Fruit fly (Drosophila melanogaster) whole organism, pupa: ENCODE measurements around the gene eRF3.

Source experiments
- CG10348 ChIP-seq: fragments of 200-800 bp; sonication (Bioruptor generic); IDR thresholded peaks from 2 replicates; pipeline ENCODE4 v1.3.6; 2022; ENCODE audit warnings: missing biosample characterization, missing genetic modification characterization
- CG12605 ChIP-seq: fragments of 200-800 bp; sonication (Bioruptor generic); IDR thresholded peaks from 2 replicates; pipeline ENCODE4 v1.3.6; 2022; ENCODE audit warnings: missing biosample characterization, missing genetic modification characterization
- CG13204 ChIP-seq: fragments of 200-800 bp; sonication (Bioruptor generic); optimal IDR thresholded peaks from 2 replicates; lab custom pipeline; 2018; ENCODE audit warnings: missing biosample characterization, mild to moderate bottlenecking, missing genetic modification characterization, moderate library complexity
- CG14655 ChIP-seq: fragments of 200-800 bp; sonication (Bioruptor generic); optimal IDR thresholded peaks from 3 replicates; lab custom pipeline; 2017; ENCODE audit warnings: mild to moderate bottlenecking, missing biosample characterization, missing genetic modification reagents, missing genetic modification characterization
- CG15710 ChIP-seq: fragments of 200-800 bp; sonication (Bioruptor generic); optimal IDR thresholded peaks from 2 replicates; lab custom pipeline; 2018; ENCODE audit warnings: missing biosample characterization, mild to moderate bottlenecking, missing genetic modification characterization, moderate library complexity
- CG17806 ChIP-seq: fragments of 200-800 bp; sonication (Bioruptor generic); optimal IDR thresholded peaks from 2 replicates; lab custom pipeline; 2018; ENCODE audit warnings: missing biosample characterization, mild to moderate bottlenecking, missing genetic modification characterization, moderate library complexity
- CG32121 ChIP-seq: fragments of 200-800 bp; sonication (Bioruptor generic); IDR thresholded peaks from 2 replicates; pipeline ENCODE4 v1.3.6; 2022; ENCODE audit warnings: missing biosample characterization, missing genetic modification characterization
- CG34367 ChIP-seq: fragments of 200-800 bp; sonication (Bioruptor generic); optimal IDR thresholded peaks from 2 replicates; lab custom pipeline; 2018; ENCODE audit warnings: missing biosample characterization, mild to moderate bottlenecking, missing genetic modification characterization
- CG4496 ChIP-seq: fragments of 200-800 bp; sonication (Bioruptor generic); IDR thresholded peaks from 3 replicates; pipeline ENCODE4 v1.3.6; 2022; ENCODE audit warnings: missing biosample characterization, missing genetic modification characterization
- CG8159 ChIP-seq: fragments of 200-800 bp; sonication (Bioruptor generic); optimal IDR thresholded peaks from 3 replicates; lab custom pipeline; 2018; ENCODE audit warnings: missing biosample characterization, mild to moderate bottlenecking, missing genetic modification characterization, moderate library complexity
- CG8301 ChIP-seq: fragments of 200-800 bp; sonication (Bioruptor generic); optimal IDR thresholded peaks from 2 replicates; lab custom pipeline; 2018; ENCODE audit warnings: missing biosample characterization, mild to moderate bottlenecking, missing genetic modification characterization
- CG9948 ChIP-seq: fragments of 200-800 bp; sonication (Bioruptor generic); optimal IDR thresholded peaks from 2 replicates; lab custom pipeline; 2018; ENCODE audit warnings: missing biosample characterization, mild to moderate bottlenecking, missing genetic modification characterization, moderate library complexity
- D1 ChIP-seq: fragments of 200-800 bp; sonication (Bioruptor generic); optimal IDR thresholded peaks from 2 replicates; lab custom pipeline; 2018; ENCODE audit warnings: missing biosample characterization, mild to moderate bottlenecking, missing genetic modification characterization, moderate library complexity
- EcR ChIP-seq: fragments of 200-800 bp; sonication (Bioruptor generic); optimal IDR thresholded peaks from 3 replicates; lab custom pipeline; 2019; ENCODE audit warnings: missing biosample characterization, missing genetic modification characterization, mild to moderate bottlenecking, moderate library complexity, missing genetic modification reagents
- Ets98B ChIP-seq: fragments of 200-800 bp; sonication (Bioruptor generic); IDR thresholded peaks from 2 replicates; pipeline ENCODE4 v1.3.6; 2022; ENCODE audit warnings: missing biosample characterization, missing genetic modification characterization
- Pif1A ChIP-seq: fragments of 200-800 bp; sonication (Bioruptor generic); optimal IDR thresholded peaks from 3 replicates; lab custom pipeline; 2016; ENCODE audit warnings: missing biosample characterization, missing genetic modification characterization
- Pif1B ChIP-seq: fragments of 200-800 bp; sonication (Bioruptor generic); optimal IDR thresholded peaks from 3 replicates; lab custom pipeline; 2016; ENCODE audit warnings: missing biosample characterization, missing genetic modification characterization
- Snoo ChIP-seq: fragments of 200-800 bp; sonication (Bioruptor generic); optimal IDR thresholded peaks from 3 replicates; lab custom pipeline; 2017; ENCODE audit warnings: missing biosample characterization, mild to moderate bottlenecking, missing genetic modification characterization, inconsistent platforms
- fd96Ca ChIP-seq: fragments of 200-800 bp; sonication (Bioruptor generic); IDR thresholded peaks from 3 replicates; pipeline ENCODE4 v1.3.6; 2022; ENCODE audit warnings: missing biosample characterization, missing genetic modification characterization
- gl ChIP-seq: fragments of 200-800 bp; sonication (Bioruptor generic); optimal IDR thresholded peaks from 2 replicates; lab custom pipeline; 2018; ENCODE audit warnings: missing biosample characterization, mild to moderate bottlenecking, missing genetic modification characterization
- rn ChIP-seq: fragments of 200-800 bp; sonication (Bioruptor generic); IDR thresholded peaks from 2 replicates; pipeline ENCODE4 v1.3.6; 2022; ENCODE audit warnings: missing biosample characterization, missing genetic modification characterization

The eRF3 gene

dm6 chr2L:12465164-12466011, 31.1 kb downstream of the eRF3 start:
- TF ChIP-seq Pif1B (GFP tag; lab: Kevin White, UChicago): no peak
- TF ChIP-seq CG9948: no peak
- TF ChIP-seq CG17806 (tag; lab: Kevin White, UChicago): no peak

- TF ChIP-seq Ets98B (GFP tag; lab: Robert Waterston, UW): no peak
- TF ChIP-seq CG9948: no peak
- TF ChIP-seq D1 (tag; lab: Kevin White, UChicago): no peak
- TF ChIP-seq CG13204 (GFP tag; lab: Kevin White, UChicago): no peak
- no peak for TF ChIP-seq EcR (GFP tag; lab: Kevin White, UChicago)
- no peak for TF ChIP-seq CG32121
- no peak for TF ChIP-seq CG15710
- no peak for TF ChIP-seq Pif1B (GFP tag; lab: Kevin White, UChicago)
- TF ChIP-seq CG14655 (GFP tag; lab: Kevin White, UChicago): no peak
- TF ChIP-seq CG10348 (GFP tag; lab: Robert Waterston, UW): no peak
- TF ChIP-seq Snoo (tag; lab: Kevin White, UChicago): no peak
- no peak for TF ChIP-seq rn (GFP tag; lab: Robert Waterston, UW)
- TF ChIP-seq Pif1A (GFP tag; lab: Kevin White, UChicago): no peak
Measured at dm6 chr2L:12466506-12467043, 32.3 kb downstream of the eRF3 start.

- TF ChIP-seq CG32121 (peak; percentile 38; the same call in 1 of the 2 replicates), CG17806 (tag; lab: Kevin White, UChicago) (no peak), Ets98B (GFP tag; lab: Robert Waterston, UW) (peak; percentile 24; the same call in 1 of the 2 replicates)
Measured at dm6 chr2L:12467673-12468072, 33.4 kb downstream of the eRF3 start.

dm6 chr2L:12468813-12469212, 34.6 kb downstream of the eRF3 start:
- TF ChIP-seq CG9948 (no peak), EcR (GFP tag; lab: Kevin White, UChicago) (no peak), CG32121 (no peak), CG34367 (tag; lab: Kevin White, UChicago) (no peak), Ets98B (GFP tag; lab: Robert Waterston, UW) (no peak), CG12605 (GFP tag; lab: Robert Waterston, UW) (no peak), Snoo (tag; lab: Kevin White, UChicago) (no peak), CG8159 (tag; lab: Kevin White, UChicago) (no peak), CG10348 (GFP tag; lab: Robert Waterston, UW) (no peak), gl (no peak), CG15710 (no peak), CG17806 (tag; lab: Kevin White, UChicago) (no peak), fd96Ca (no peak)

dm6 chr2L:12469235-12469634, 35.0 kb downstream of the eRF3 start:
- no peak for TF ChIP-seq CG9948
- no peak for TF ChIP-seq fd96Ca
- TF ChIP-seq CG8159 (tag; lab: Kevin White, UChicago): no peak
- TF ChIP-seq Pif1A (GFP tag; lab: Kevin White, UChicago): no peak
- no peak for TF ChIP-seq CG12605 (GFP tag; lab: Robert Waterston, UW)
- TF ChIP-seq CG8301: no peak
- TF ChIP-seq Pif1B (GFP tag; lab: Kevin White, UChicago): no peak
- TF ChIP-seq, all 21 proteins: peak for 0

- TF ChIP-seq Ets98B (GFP tag; lab: Robert Waterston, UW): peak; percentile 56; the same call in 1 of the 2 replicates
- TF ChIP-seq CG8159 (tag; lab: Kevin White, UChicago): no peak
- TF ChIP-seq CG13204 (GFP tag; lab: Kevin White, UChicago): no peak
- peak; percentile 61 for TF ChIP-seq CG12605 (GFP tag; lab: Robert Waterston, UW)
- peak; percentile 63; the same call in 2 of the 3 replicates for TF ChIP-seq CG4496 (GFP tag; lab: Robert Waterston, UW)
- no peak for TF ChIP-seq CG8301
- peak; percentile 47 for TF ChIP-seq CG32121
Measured at dm6 chr2L:12471937-12472336, 37.7 kb downstream of the eRF3 start.

dm6 chr2L:12472988-12473387, 38.7 kb downstream of the eRF3 start:
- no peak for TF ChIP-seq CG34367 (tag; lab: Kevin White, UChicago)
- TF ChIP-seq D1 (tag; lab: Kevin White, UChicago): no peak
- no peak for TF ChIP-seq CG8301
- TF ChIP-seq CG12605 (GFP tag; lab: Robert Waterston, UW): no peak
- no peak for TF ChIP-seq CG15710
- TF ChIP-seq rn (GFP tag; lab: Robert Waterston, UW): no peak
- TF ChIP-seq Ets98B (GFP tag; lab: Robert Waterston, UW): no peak
- TF ChIP-seq CG8159 (tag; lab: Kevin White, UChicago): no peak
- no peak for TF ChIP-seq CG14655 (GFP tag; lab: Kevin White, UChicago)
- TF ChIP-seq CG32121: no peak
- TF ChIP-seq fd96Ca: no peak
- TF ChIP-seq CG10348 (GFP tag; lab: Robert Waterston, UW): no peak
- TF ChIP-seq CG17806 (tag; lab: Kevin White, UChicago): no peak
- no peak for TF ChIP-seq CG13204 (GFP tag; lab: Kevin White, UChicago)
- no peak for TF ChIP-seq CG9948
